Worm (Caenorhabditis elegans) whole organism, L1 larva: Measurements from ENCODE around the gene K01G12.3.

Experiments used
- ama-1 ChIP-seq: fragments of 150-350 bp; optimal IDR thresholded peaks from 2 replicates; lab custom pipeline; 2014
- blmp-1 ChIP-seq: fragments of 150-350 bp; optimal IDR thresholded peaks from 2 replicates; lab custom pipeline; 2014; ENCODE audit warnings: missing biosample characterization, missing genetic modification characterization
- ceh-82 ChIP-seq, 3 experiments: fragments of 150-350 bp in 1 of 3; sonication (generic microtip) in 2 of 3; optimal IDR thresholded peaks; 2 replicates each; lab custom pipeline; 2014 to 2017; ENCODE audit warnings: missing biosample characterization in 3 of 3, missing genetic modification characterization in 3 of 3
- ceh-90 ChIP-seq: sonication (generic microtip); optimal IDR thresholded peaks from 2 replicates; lab custom pipeline; 2016; ENCODE audit warnings: missing genetic modification characterization, missing compliant biosample characterization
- lin-35 ChIP-seq, 2 experiments: fragments of 150-350 bp; optimal IDR thresholded peaks; 2 replicates each; lab custom pipeline; 2014; ENCODE audit warnings: missing biosample characterization in 2 of 2, missing genetic modification characterization in 2 of 2, missing genetic modification reagents in 2 of 2
- lin-39 ChIP-seq: fragments of 150-350 bp; optimal IDR thresholded peaks from 2 replicates; lab custom pipeline; 2014; ENCODE audit warnings: missing biosample characterization, missing genetic modification reagents, missing genetic modification characterization
- lsy-2 ChIP-seq, 2 experiments: fragments of 150-350 bp; optimal IDR thresholded peaks; 2 replicates each; lab custom pipeline; 2014; ENCODE audit warnings: missing biosample characterization in 2 of 2, missing genetic modification characterization in 2 of 2
- mdl-1 ChIP-seq, 2 experiments: fragments of 150-350 bp; optimal IDR thresholded peaks; 2 replicates each; lab custom pipeline; 2014 to 2017; ENCODE audit warnings: missing biosample characterization in 2 of 2, missing genetic modification characterization in 2 of 2, inconsistent platforms in 1 of 2
- unc-86 ChIP-seq: sonication (generic microtip); optimal IDR thresholded peaks from 2 replicates; lab custom pipeline; 2016; ENCODE audit warnings: missing genetic modification characterization, missing compliant biosample characterization

DNA sequence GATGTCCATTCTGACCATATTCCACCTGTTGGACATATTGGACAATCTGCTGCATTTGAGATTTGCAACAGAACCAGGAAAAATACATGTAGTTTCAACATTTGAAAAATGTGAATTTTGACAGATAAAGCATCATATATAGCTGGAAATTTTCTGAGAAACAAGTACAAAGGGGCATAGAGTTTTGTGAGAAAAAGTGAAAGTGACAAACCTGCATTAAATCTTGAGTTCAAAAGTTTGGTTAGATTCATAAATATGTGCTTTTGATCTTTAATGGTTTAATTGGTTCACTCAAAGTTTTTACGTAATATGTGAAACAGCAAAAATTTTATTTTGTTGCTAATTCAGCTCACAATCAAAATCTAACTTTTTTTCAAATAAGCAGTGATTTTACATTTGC lies 34.8 kb downstream of the K01G12.3 start, which contains the start of gene F02H6.7:
- no peak for TF ChIP-seq unc-86 (tag; lab: Kevin White, UChicago)
- no peak for TF ChIP-seq lin-35 (GFP tag; optimal IDR thresholded peaks at IDR 0.05; lab: Kevin White, UChicago)
- no peak for TF ChIP-seq ceh-90 (tag; lab: Kevin White, UChicago)
- no peak for TF ChIP-seq ceh-82 (tag; optimal IDR thresholded peaks at IDR 0.05; lab: Kevin White, UChicago)
- no peak for TF ChIP-seq lin-39 (tag; lab: Kevin White, UChicago)
- no peak for TF ChIP-seq ama-1
- TF ChIP-seq mdl-1 (tag; optimal IDR thresholded peaks at IDR 0.05; lab: Kevin White, UChicago): no peak
- no peak for TF ChIP-seq lsy-2 (tag; optimal IDR thresholded peaks at IDR 0.05; lab: Kevin White, UChicago)
- no peak for TF ChIP-seq blmp-1 (tag; lab: Kevin White, UChicago)
